Worm (Caenorhabditis elegans): Measurements from ENCODE around the gene grl-5.

grl-5 gene

ce11 chrV:4416710-4417109 lies 2.2 kb upstream of the grl-5 start, which contains the start of gene Y47D7A.18:
Gene Y47D7A.18 (minus strand): TSS chrV:4416810.
- no peak for TF ChIP-seq unc-120 (tag; optimal IDR thresholded peaks at IDR 0.05; ENCODE audit: poor library complexity, severe bottlenecking)
- TF ChIP-seq unc-39 (tag; optimal IDR thresholded peaks at IDR 0.05): no peak
- TF ChIP-seq blmp-1 (tag; optimal IDR thresholded peaks at IDR 0.05): no peak
- TF ChIP-seq nhr-76 (tag; optimal IDR thresholded peaks at IDR 0.05): no peak
- no peak for TF ChIP-seq flh-1 (GFP tag; optimal IDR thresholded peaks at IDR 0.05)
- TF ChIP-seq nhr-2 (tag; optimal IDR thresholded peaks at IDR 0.05): no peak
- no peak for TF ChIP-seq ceh-39 (tag; optimal IDR thresholded peaks at IDR 0.05)
- no peak for TF ChIP-seq mep-1 (tag; optimal IDR thresholded peaks at IDR 0.05)
- no peak for TF ChIP-seq bed-3 (GFP tag; optimal IDR thresholded peaks at IDR 0.05)
- no peak for TF ChIP-seq lin-32 (GFP tag; optimal IDR thresholded peaks at IDR 0.05)
- TF ChIP-seq zip-8 (tag; optimal IDR thresholded peaks at IDR 0.05): no peak
- no peak for TF ChIP-seq tbx-8 (GFP tag; optimal IDR thresholded peaks at IDR 0.05)
- TF ChIP-seq cnd-1 (tag; optimal IDR thresholded peaks at IDR 0.05): no peak
- no peak for TF ChIP-seq hlh-1 (tag; optimal IDR thresholded peaks at IDR 0.05)
- no peak for TF ChIP-seq nhr-28 (tag; optimal IDR thresholded peaks at IDR 0.05)

DNA sequence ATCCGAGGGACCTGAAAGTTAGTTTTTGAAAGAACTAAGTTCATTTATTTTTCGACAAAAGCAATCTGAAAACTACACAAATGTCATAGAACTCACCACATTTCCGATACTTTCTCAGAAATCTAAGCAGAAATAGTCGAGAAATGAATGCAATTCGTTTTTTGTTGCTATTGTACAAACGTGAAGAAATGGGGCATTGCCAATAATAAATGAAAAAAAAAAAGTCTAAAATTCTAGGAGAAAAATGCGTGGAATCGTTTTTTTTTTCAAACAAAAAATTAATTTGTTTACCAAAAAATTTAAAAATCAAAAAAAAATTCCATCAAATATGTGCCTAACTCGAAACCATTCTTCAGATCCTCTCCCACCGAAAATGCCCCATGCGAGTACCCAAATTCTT lies 2.7 kb downstream of the grl-5 start, which contains the start of gene Y47D7A.17:
TSS of gene Y47D7A.17 (minus strand) at position 101 of the 400 bp plus-strand sequence.
- TF ChIP-seq unc-62 (GFP tag; optimal IDR thresholded peaks at IDR 0.05) (no peak), bed-3 (GFP tag; optimal IDR thresholded peaks at IDR 0.05) (no peak), elt-3 (tag; optimal IDR thresholded peaks at IDR 0.05) (no peak), mls-2 (tag; optimal IDR thresholded peaks at IDR 0.05) (no peak), pha-4 (tag; optimal IDR thresholded peaks at IDR 0.05) (no peak), ham-2 (GFP tag; optimal IDR thresholded peaks at IDR 0.05) (no peak), nhr-2 (tag; optimal IDR thresholded peaks at IDR 0.05) (no peak), tbx-8 (GFP tag; optimal IDR thresholded peaks at IDR 0.05) (no peak), mep-1 (tag; optimal IDR thresholded peaks at IDR 0.05) (no peak), lin-32 (GFP tag; optimal IDR thresholded peaks at IDR 0.05) (no peak), blmp-1 (tag; optimal IDR thresholded peaks at IDR 0.05) (no peak), cnd-1 (tag; optimal IDR thresholded peaks at IDR 0.05) (no peak), ztf-11 (tag; optimal IDR thresholded peaks at IDR 0.05) (no peak), unc-39 (tag; optimal IDR thresholded peaks at IDR 0.05) (no peak), flh-1 (GFP tag; optimal IDR thresholded peaks at IDR 0.05) (no peak), drap-1 (GFP tag; optimal IDR thresholded peaks at IDR 0.05) (no peak), ces-1 (GFP tag; optimal IDR thresholded peaks at IDR 0.05) (no peak), nhr-12 (tag; optimal IDR thresholded peaks at IDR 0.05) (no peak), nhr-237 (tag; optimal IDR thresholded peaks at IDR 0.05) (no peak), mab-5 (tag; optimal IDR thresholded peaks at IDR 0.05) (no peak)

DNA sequence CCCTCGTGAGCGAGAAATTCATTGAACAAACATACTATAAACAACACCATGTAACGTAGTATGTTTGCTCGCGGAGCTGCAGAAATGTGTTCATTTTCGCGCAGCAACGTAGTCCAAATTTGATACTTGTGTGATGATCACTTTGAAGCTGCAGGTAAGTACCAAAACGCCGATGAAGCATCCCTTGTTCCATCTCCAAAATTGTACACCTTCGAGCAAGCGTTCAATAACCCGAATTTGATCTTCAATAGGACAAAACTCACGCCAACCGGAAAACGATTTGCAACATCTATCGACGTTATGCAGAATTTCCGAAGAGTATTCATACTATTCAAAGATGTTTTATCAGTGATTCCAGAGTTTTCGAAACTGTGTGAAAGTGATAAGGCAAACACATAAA lies 3.8 kb downstream of the grl-5 start, which contains the start of gene Y47D7A.3:
TSS of gene Y47D7A.3 (plus strand) at position 301 of the 400 bp plus-strand sequence.
- TF ChIP-seq snpc-4 (tag; optimal IDR thresholded peaks at IDR 0.05) (no peak), pha-4 (tag; optimal IDR thresholded peaks at IDR 0.05) (no peak), lin-13 (tag; optimal IDR thresholded peaks at IDR 0.05) (no peak), cnd-1 (tag; optimal IDR thresholded peaks at IDR 0.05) (no peak), ceh-83 (GFP tag; optimal IDR thresholded peaks at IDR 0.05) (no peak), unc-120 (tag; optimal IDR thresholded peaks at IDR 0.05; ENCODE audit: poor library complexity, severe bottlenecking) (no peak), bed-3 (GFP tag; optimal IDR thresholded peaks at IDR 0.05) (no peak), ces-1 (GFP tag; optimal IDR thresholded peaks at IDR 0.05) (no peak), sem-2 (GFP tag; optimal IDR thresholded peaks at IDR 0.05) (no peak)

DNA sequence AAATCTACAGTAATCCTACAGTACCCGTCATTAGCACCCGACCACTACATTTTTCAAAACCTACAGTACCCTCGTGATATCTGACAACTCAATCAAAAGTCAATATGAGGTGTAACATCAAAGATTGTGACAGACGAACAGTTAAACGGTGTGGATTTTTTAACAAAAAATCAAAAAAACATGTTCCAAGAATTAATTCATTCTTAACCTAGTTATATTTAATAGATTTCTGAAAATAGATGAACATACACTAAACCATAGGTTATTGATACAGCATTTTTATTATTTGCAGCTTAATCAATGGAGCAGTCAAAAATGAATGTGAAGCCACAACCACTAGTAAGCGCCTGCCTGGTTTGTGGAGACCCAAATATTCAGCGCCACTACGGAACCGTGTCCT lies 6.9 kb downstream of the grl-5 start, which contains the start of gene nhr-118:
TSS of gene nhr-118 (plus strand) at position 301 of the 400 bp plus-strand sequence.
- TF ChIP-seq sptf-1 (tag; optimal IDR thresholded peaks at IDR 0.05) (no peak), ceh-83 (GFP tag; optimal IDR thresholded peaks at IDR 0.05) (no peak), nhr-28 (tag; optimal IDR thresholded peaks at IDR 0.05) (no peak), cnd-1 (tag; optimal IDR thresholded peaks at IDR 0.05) (no peak), mep-1 (tag; optimal IDR thresholded peaks at IDR 0.05) (no peak), lin-13 (tag; optimal IDR thresholded peaks at IDR 0.05) (no peak), elt-3 (tag; optimal IDR thresholded peaks at IDR 0.05) (no peak)

DNA sequence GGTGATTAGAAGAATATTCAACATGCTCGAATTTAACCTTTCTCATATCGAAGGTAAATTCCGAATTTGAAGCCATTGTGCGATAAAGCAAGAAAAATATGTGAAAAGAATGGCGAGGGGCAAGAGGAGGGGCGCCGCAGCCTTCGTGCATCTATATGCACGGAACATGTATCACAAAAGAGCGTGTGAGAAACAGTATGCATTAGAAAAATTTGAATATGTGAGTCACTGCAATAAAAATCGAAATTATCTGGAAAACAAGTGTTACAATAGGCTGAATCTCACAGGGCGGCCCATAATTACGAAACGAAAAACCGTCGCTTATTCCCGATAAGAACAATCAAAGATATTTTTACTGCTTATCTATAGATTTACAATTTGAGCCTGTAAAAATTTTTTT lies 12.6 kb downstream of the grl-5 start, which contains the start of gene F13A2.5:
TSS of gene F13A2.5 (minus strand) at position 101 of the 400 bp plus-strand sequence.
- TF ChIP-seq nhr-28 (tag; optimal IDR thresholded peaks at IDR 0.05) (no peak), ham-2 (GFP tag; optimal IDR thresholded peaks at IDR 0.05) (no peak), drap-1 (GFP tag; optimal IDR thresholded peaks at IDR 0.05) (no peak), bed-3 (GFP tag; optimal IDR thresholded peaks at IDR 0.05) (no peak), mep-1 (tag; optimal IDR thresholded peaks at IDR 0.05) (no peak), snpc-4 (tag; optimal IDR thresholded peaks at IDR 0.05) (no peak), unc-39 (tag; optimal IDR thresholded peaks at IDR 0.05) (no peak), nhr-2 (tag; optimal IDR thresholded peaks at IDR 0.05) (no peak), unc-62 (GFP tag; optimal IDR thresholded peaks at IDR 0.05) (no peak), mls-2 (tag; optimal IDR thresholded peaks at IDR 0.05) (no peak)
